Fruit fly (Drosophila melanogaster) whole organism, wandering third instar larva: ENCODE measurements around the gene Jhbp7.

Experiments
- Abd-B ChIP-seq: fragments of >200 bp; optimal IDR thresholded peaks from 2 replicates; lab custom pipeline; 2017; ENCODE audit warnings: missing biosample characterization, missing genetic modification characterization
- CG32264 ChIP-seq: fragments of 200-800 bp; sonication (Bioruptor generic); optimal IDR thresholded peaks from 2 replicates; lab custom pipeline; 2016; ENCODE audit warnings: missing biosample characterization, missing genetic modification characterization
- br ChIP-seq: fragments of 200-800 bp; sonication (Bioruptor generic); optimal IDR thresholded peaks from 2 replicates; lab custom pipeline; 2016; ENCODE audit warnings: missing biosample characterization, missing genetic modification characterization
- dsf ChIP-seq: sonication (Bioruptor generic); optimal IDR thresholded peaks from 2 replicates; lab custom pipeline; 2016; ENCODE audit warnings: missing biosample characterization, missing genetic modification characterization, borderline replicate concordance
- foxo ChIP-seq, 2 experiments: fragments of 200-800 bp; sonication (Bioruptor generic); optimal IDR thresholded peaks; 2 replicates in 1 of 2; 3 replicates in 1 of 2; lab custom pipeline; 2016 to 2017; ENCODE audit warnings: missing biosample characterization in 2 of 2, missing genetic modification characterization in 2 of 2
- fru ChIP-seq: fragments of 200-800 bp; sonication (Bioruptor generic); optimal IDR thresholded peaks from 3 replicates; lab custom pipeline; 2016; ENCODE audit warnings: missing biosample characterization, mild to moderate bottlenecking, missing genetic modification characterization
- h ChIP-seq: fragments of 200-800 bp; sonication (Bioruptor generic); optimal IDR thresholded peaks from 3 replicates; lab custom pipeline; 2016; ENCODE audit warnings: missing biosample characterization, mild to moderate bottlenecking, missing genetic modification characterization
- lola ChIP-seq: fragments of >200 bp; optimal IDR thresholded peaks from 2 replicates; lab custom pipeline; 2017; ENCODE audit warnings: missing biosample characterization, missing genetic modification characterization
- rgr ChIP-seq: fragments of 200-800 bp; sonication (Bioruptor generic); optimal IDR thresholded peaks from 3 replicates; lab custom pipeline; 2016; ENCODE audit warnings: missing biosample characterization, mild to moderate bottlenecking, missing genetic modification characterization
- usp ChIP-seq: fragments of >200 bp; optimal IDR thresholded peaks from 2 replicates; lab custom pipeline; 2017; ENCODE audit warnings: missing biosample characterization, missing genetic modification characterization

- TF ChIP-seq h (GFP tag; lab: Kevin White, UChicago) = no peak
- no peak for TF ChIP-seq CG32264 (GFP tag; lab: Kevin White, UChicago)
- TF ChIP-seq Abd-B (GFP tag; lab: Kevin White, UChicago) = no peak
- TF ChIP-seq lola (GFP tag; lab: Kevin White, UChicago) = no peak
- TF ChIP-seq foxo (GFP tag; optimal IDR thresholded peaks at IDR 0.05; lab: Kevin White, UChicago) = no peak
- TF ChIP-seq rgr (GFP tag; lab: Kevin White, UChicago) = no peak
- TF ChIP-seq fru (GFP tag; lab: Kevin White, UChicago) = no peak
- TF ChIP-seq dsf (GFP tag; lab: Kevin White, UChicago) = no peak
- TF ChIP-seq usp (GFP tag; lab: Kevin White, UChicago) = no peak
- no peak for TF ChIP-seq br (GFP tag; lab: Kevin White, UChicago)
Observed at dm6 chr3R:25236121-25236520, 1.3 kb upstream of the Jhbp7 start.
